Worm (Caenorhabditis elegans): ENCODE data around the gene K07F5.17.

- no peak for TF ChIP-seq ztf-4 (tag; optimal IDR thresholded peaks at IDR 0.05)
- no peak for TF ChIP-seq elt-1 (tag; optimal IDR thresholded peaks at IDR 0.05)
- TF ChIP-seq nhr-11 (tag; optimal IDR thresholded peaks at IDR 0.05), result no peak
- TF ChIP-seq ceh-16 (tag; optimal IDR thresholded peaks at IDR 0.05), result no peak
- TF ChIP-seq ceh-28 (tag; optimal IDR thresholded peaks at IDR 0.05), result no peak
- TF ChIP-seq unc-39 (tag; optimal IDR thresholded peaks at IDR 0.05), result no peak
- TF ChIP-seq aly-2 (tag; optimal IDR thresholded peaks at IDR 0.05), result no peak
- TF ChIP-seq jun-1 (tag; optimal IDR thresholded peaks at IDR 0.05), result no peak
Measured at ce11 chrIV:9861921-9862320, 19.8 kb downstream of the K07F5.17 start, which contains the start of gene K07F5.14.
